Worm (Caenorhabditis elegans) whole organism, young adult: ENCODE data around the gene Y59H11AM.1.

Source experiments
- F37B4.10 ChIP-seq: fragments of 200-800 bp; sonication (Bioruptor generic); IDR thresholded peaks from 2 replicates; pipeline ENCODE4 v1.3.6; 2022; ENCODE audit warnings: missing genetic modification characterization, missing compliant biosample characterization
- T07F8.4 ChIP-seq: sonication (generic microtip); optimal IDR thresholded peaks from 2 replicates; lab custom pipeline; 2016; ENCODE audit warnings: mild to moderate bottlenecking, missing genetic modification characterization, moderate library complexity, missing compliant biosample characterization
- Y67H2A.10 ChIP-seq: fragments of 200-800 bp; sonication (Bioruptor generic); conservative IDR thresholded peaks from 2 replicates; pipeline ENCODE4 v1.3.6; 2022; ENCODE audit warnings: missing genetic modification reagents, missing genetic modification characterization, missing compliant biosample characterization
- Y95B8A.8 ChIP-seq: fragments of 200-800 bp; sonication (Bioruptor generic); IDR thresholded peaks from 2 replicates; pipeline ENCODE4 v1.3.6; 2022; ENCODE audit warnings: missing genetic modification reagents, missing genetic modification characterization, missing compliant biosample characterization
- atf-7 ChIP-seq: sonication (generic microtip); optimal IDR thresholded peaks from 2 replicates; lab custom pipeline; 2017; ENCODE audit warnings: mild to moderate bottlenecking, missing genetic modification characterization, missing compliant biosample characterization
- ceh-91 ChIP-seq: fragments of 200-800 bp; sonication (Bioruptor generic); IDR thresholded peaks from 2 replicates; pipeline ENCODE4 v1.3.6; 2022; ENCODE audit warnings: missing genetic modification reagents, missing genetic modification characterization, missing compliant biosample characterization
- die-1 ChIP-seq: sonication (generic microtip); optimal IDR thresholded peaks from 2 replicates; lab custom pipeline; 2016; ENCODE audit warnings: missing genotype, mild to moderate bottlenecking, missing genetic modification characterization, missing compliant biosample characterization
- madf-8 ChIP-seq: fragments of 200-800 bp; sonication (Bioruptor generic); conservative IDR thresholded peaks from 2 replicates; pipeline ENCODE4 v1.3.6; 2022; ENCODE audit warnings: missing genetic modification reagents, missing genetic modification characterization, missing compliant biosample characterization
- nfya-1 ChIP-seq: sonication (generic microtip); optimal IDR thresholded peaks from 2 replicates; lab custom pipeline; 2017; ENCODE audit warnings: antibody characterized with exemption, missing compliant biosample characterization, missing genetic modification characterization, borderline replicate concordance; ENCODE audit not compliant: insufficient read depth
- rpc-1 ChIP-seq, 2 experiments: fragments of 150-350 bp in 1 of 2; sonication (generic microtip) in 1 of 2; optimal IDR thresholded peaks; 2 replicates each; lab custom pipeline; 2014 to 2018; ENCODE audit warnings: missing biosample characterization in 1 of 2, missing genetic modification characterization in 1 of 2, missing genetic modification reagents in 1 of 2, missing genotype in 1 of 2
- snpc-4 ChIP-seq, 5 experiments: fragments of 150-350 bp in 1 of 5; sonication (generic microtip) in 4 of 5; optimal IDR thresholded peaks; 2 replicates each; lab custom pipeline; 2014 to 2018; ENCODE audit warnings: missing genetic modification characterization in 5 of 5, missing biosample characterization in 3 of 5, antibody characterized with exemption in 2 of 5, mild to moderate bottlenecking in 2 of 5, missing compliant biosample characterization in 2 of 5, missing genotype in 2 of 5, moderate library complexity in 2 of 5, missing genetic modification reagents in 1 of 5
- unc-130 ChIP-seq: sonication (generic microtip); optimal IDR thresholded peaks from 2 replicates; lab custom pipeline; 2016; ENCODE audit warnings: missing genetic modification reagents, missing genetic modification characterization, missing compliant biosample characterization
- unc-62 ChIP-seq: fragments of 150-350 bp; optimal IDR thresholded peaks from 2 replicates; lab custom pipeline; 2014; ENCODE audit warnings: missing biosample characterization, missing genetic modification reagents, missing genetic modification characterization
- ztf-28 ChIP-seq: fragments of 200-800 bp; sonication (Bioruptor generic); IDR thresholded peaks from 2 replicates; pipeline ENCODE4 v1.3.6; 2022; ENCODE audit warnings: missing genetic modification reagents, missing genetic modification characterization, missing compliant biosample characterization

DNA sequence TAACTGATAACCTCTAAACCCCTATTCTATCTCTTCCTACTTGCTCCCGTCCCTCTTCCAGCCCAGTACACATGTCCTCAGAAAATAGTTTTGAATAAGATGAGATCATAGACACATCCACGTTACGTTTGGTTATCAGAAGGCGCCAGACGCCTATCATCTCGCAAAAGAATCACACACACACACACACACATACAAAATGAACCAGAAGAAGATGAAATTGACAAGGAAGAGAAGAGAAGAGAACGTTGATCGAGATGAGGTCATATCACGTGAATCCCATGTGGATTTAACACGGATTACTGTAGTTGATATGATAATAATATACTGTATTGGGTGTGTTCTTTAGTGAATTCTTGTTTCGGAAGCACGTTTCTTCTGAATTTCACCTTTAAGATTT is 45.2 kb upstream of the Y59H11AM.1 start:
- TF ChIP-seq ztf-28 (no peak), F37B4.10 (GFP tag; lab: Robert Waterston, UW) (no peak), madf-8 (GFP tag; lab: Robert Waterston, UW) (no peak), Y95B8A.8 (GFP tag; lab: Robert Waterston, UW) (no peak), unc-130 (GFP tag; lab: Kevin White, UChicago) (no peak), snpc-4 (GFP tag; optimal IDR thresholded peaks at IDR 0.05; lab: Kevin White, UChicago) (no peak), snpc-4 (tag; optimal IDR thresholded peaks at IDR 0.05; lab: Kevin White, UChicago) (no peak), die-1 (tag; lab: Kevin White, UChicago) (no peak), atf-7 (tag; lab: Kevin White, UChicago) (no peak), T07F8.4 (no peak), unc-62 (GFP tag; lab: Kevin White, UChicago) (no peak), Y67H2A.10 (no peak), ceh-91 (GFP tag; lab: Robert Waterston, UW) (no peak), nfya-1 (tag; lab: Kevin White, UChicago) (no peak), rpc-1 (optimal IDR thresholded peaks at IDR 0.05; lab: Kevin White, UChicago) (no peak), rpc-1 (tag; optimal IDR thresholded peaks at IDR 0.05; lab: Kevin White, UChicago) (no peak)
